Fruit fly (Drosophila melanogaster): ENCODE measurements around the gene CG14151.

CG14151 gene

DNA sequence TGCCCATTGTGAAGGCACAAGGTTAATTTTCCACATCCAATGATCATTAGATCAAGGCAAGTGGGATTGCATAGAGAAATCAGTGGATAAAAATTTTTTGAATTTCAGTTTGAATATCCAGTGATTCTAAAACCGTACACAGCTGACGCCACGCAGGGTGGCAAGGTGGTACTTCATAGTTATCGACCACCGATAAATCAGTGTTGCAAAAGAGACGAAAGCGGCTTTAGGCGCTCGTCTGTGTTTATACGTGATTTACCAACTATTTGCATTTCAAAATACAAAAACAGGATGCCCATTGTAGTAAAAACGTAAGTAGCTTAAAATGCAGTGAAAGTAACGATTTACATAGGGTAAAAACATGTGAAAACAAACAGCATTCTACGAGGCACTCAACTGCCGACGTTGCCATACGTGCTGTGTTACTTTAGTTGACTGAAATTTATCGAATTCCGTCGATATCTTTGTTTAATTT lies 2.6 kb upstream of the CG14151 start, which contains the start of the genes CG42535, CG34001 and hay:
Gene CG42535, minus strand, starts transcription at position 51 of the 475 bp plus-strand sequence.
Gene CG34001, plus strand, starts transcription at position 195 of the 475 bp plus-strand sequence.
Gene hay, plus strand, starts transcription at position 195 of the 475 bp plus-strand sequence.
- TF ChIP-seq CG17359 (tag; optimal IDR thresholded peaks at IDR 0.05) (no peak), Hr3 (GFP tag; optimal IDR thresholded peaks at IDR 0.05) (no peak), HLH4C (GFP tag; IDR thresholded peaks at IDR 0.05; ENCODE audit: partially characterized antibody) (0 out of 3 replicates have a peak, but pooled peaks have one; percentile 34), CG2129 (GFP tag; IDR thresholded peaks at IDR 0.05; ENCODE audit: partially characterized antibody) (no peak), HmgD (GFP tag; optimal IDR thresholded peaks at IDR 0.05) (no peak), MBD-R2 (GFP tag; IDR thresholded peaks at IDR 0.05) (peak; percentile 63), CG14050 (GFP tag; IDR thresholded peaks at IDR 0.05) (no peak), Atf6 (GFP tag; IDR thresholded peaks at IDR 0.05) (no peak), Pdp1 (GFP tag; optimal IDR thresholded peaks at IDR 0.05) (no peak), gfzf (GFP tag; optimal IDR thresholded peaks at IDR 0.05) (no peak), CG1603 (tag; optimal IDR thresholded peaks at IDR 0.05) (no peak), CG2678 (tag; optimal IDR thresholded peaks at IDR 0.05) (no peak), CG16863 (GFP tag; optimal IDR thresholded peaks at IDR 0.05) (no peak), mam (GFP tag; optimal IDR thresholded peaks at IDR 0.05) (peak; percentile 22), yki (optimal IDR thresholded peaks at IDR 0.05) (no peak), aop (GFP tag; IDR thresholded peaks at IDR 0.05) (no peak), CG42726 (GFP tag; IDR thresholded peaks at IDR 0.05; ENCODE audit: partially characterized antibody) (no peak), CG1602 (GFP tag; optimal IDR thresholded peaks at IDR 0.05) (no peak), dmrt11E (tag; optimal IDR thresholded peaks at IDR 0.05) (no peak), gcm (GFP tag; optimal IDR thresholded peaks at IDR 0.05) (no peak), zfh2 (GFP tag; optimal IDR thresholded peaks at IDR 0.05) (peak; percentile 29), Drgx (GFP tag; IDR thresholded peaks at IDR 0.05) (no peak), CG10959 (GFP tag; IDR thresholded peaks at IDR 0.05) (no peak), CG11723 (GFP tag; optimal IDR thresholded peaks at IDR 0.05) (no peak), CG11093 (GFP tag; IDR thresholded peaks at IDR 0.05) (no peak), CG9797 (GFP tag; optimal IDR thresholded peaks at IDR 0.05) (peak; percentile 5), CG7839 (tag; optimal IDR thresholded peaks at IDR 0.05) (no peak), D19B (GFP tag; optimal IDR thresholded peaks at IDR 0.05) (no peak), CG3281 (GFP tag; optimal IDR thresholded peaks at IDR 0.05) (no peak), cato (GFP tag; optimal IDR thresholded peaks at IDR 0.05; ENCODE audit: borderline replicate concordance) (no peak), ems (GFP tag; optimal IDR thresholded peaks at IDR 0.05) (no peak), Med (GFP tag) (peak; percentile 86), crol (GFP tag; IDR thresholded peaks at IDR 0.05) (no peak), CG7928 (GFP tag; optimal IDR thresholded peaks at IDR 0.05) (no peak), CG15601 (tag; optimal IDR thresholded peaks at IDR 0.05) (peak; percentile 12), az2 (GFP tag; optimal IDR thresholded peaks at IDR 0.05) (no peak), Tbp (GFP tag; optimal IDR thresholded peaks at IDR 0.05) (no peak), run (tag; optimal IDR thresholded peaks at IDR 0.05) (no peak), CG13775 (GFP tag; optimal IDR thresholded peaks at IDR 0.05) (no peak), CG4854 (GFP tag; optimal IDR thresholded peaks at IDR 0.05) (no peak), ci (GFP tag; IDR thresholded peaks at IDR 0.05) (no peak), HmgZ (tag; optimal IDR thresholded peaks at IDR 0.05) (peak; percentile 51), trem (tag; optimal IDR thresholded peaks at IDR 0.05) (peak; percentile 48), toy (GFP tag; IDR thresholded peaks at IDR 0.05) (no peak), pum (GFP tag; optimal IDR thresholded peaks at IDR 0.05) (no peak), klu (GFP tag; IDR thresholded peaks at IDR 0.05) (no peak), Doc3 (GFP tag; IDR thresholded peaks at IDR 0.05; ENCODE audit: partially characterized antibody) (no peak), CrebB (tag; optimal IDR thresholded peaks at IDR 0.05) (no peak), CG5953 (GFP tag; IDR thresholded peaks at IDR 0.05) (no peak), CG8281 (tag; optimal IDR thresholded peaks at IDR 0.05) (no peak), zen2 (GFP tag; IDR thresholded peaks at IDR 0.05; ENCODE audit: partially characterized antibody) (no peak), nom (GFP tag; optimal IDR thresholded peaks at IDR 0.05) (no peak)
